Fruit fly (Drosophila melanogaster) Kc167 (cell line): Measurements from ENCODE around the gene vex.

Experiments used
- Myc ChIP-seq: fragments of >200 bp; optimal IDR thresholded peaks from 2 replicates; lab custom pipeline; 2017; ENCODE audit warnings: missing external identifiers
- Sin3A ChIP-seq: fragments of >200 bp; optimal IDR thresholded peaks from 2 replicates; lab custom pipeline; 2018; ENCODE audit warnings: missing external identifiers
- h ChIP-seq: fragments of >200 bp; optimal IDR thresholded peaks from 3 replicates; lab custom pipeline; 2018; ENCODE audit warnings: missing external identifiers
- insv ChIP-seq: fragments of >200 bp; optimal IDR thresholded peaks from 3 replicates; lab custom pipeline; 2018; ENCODE audit warnings: missing external identifiers
- psq ChIP-seq: fragments of >200 bp; optimal IDR thresholded peaks from 2 replicates; lab custom pipeline; 2017; ENCODE audit warnings: missing external identifiers
- ttk ChIP-seq: sonication (Bioruptor generic); optimal IDR thresholded peaks from 2 replicates; lab custom pipeline; 2017; ENCODE audit warnings: missing external identifiers

- TF ChIP-seq Sin3A (lab: Kevin White, UChicago) (no peak), h (no peak), psq (no peak), insv (lab: Kevin White, UChicago) (no peak), ttk (no peak), Myc (no peak)
These were observed 87.3 kb downstream of the vex start, which contains the start of gene Rab9Fb for dm6 chrX:10952386-10952785.
